Worm (Caenorhabditis elegans) whole organism, L2 larva: ENCODE results near the gene men-1.

Source experiments
- F13H6.1 ChIP-seq: sonication (generic microtip); optimal IDR thresholded peaks from 2 replicates; lab custom pipeline; 2016; ENCODE audit warnings: missing genetic modification characterization, missing compliant biosample characterization
- ceh-82 ChIP-seq: fragments of 150-350 bp; optimal IDR thresholded peaks from 2 replicates; lab custom pipeline; 2014; ENCODE audit warnings: missing biosample characterization, missing genetic modification characterization
- elt-1 ChIP-seq: fragments of 150-350 bp; optimal IDR thresholded peaks from 2 replicates; lab custom pipeline; 2014; ENCODE audit warnings: missing biosample characterization, missing genetic modification characterization
- nhr-6 ChIP-seq: fragments of 150-350 bp; optimal IDR thresholded peaks from 2 replicates; lab custom pipeline; 2014; ENCODE audit warnings: missing biosample characterization, missing genetic modification characterization
- skn-1 ChIP-seq: sonication (generic microtip); optimal IDR thresholded peaks from 2 replicates; lab custom pipeline; 2017; ENCODE audit warnings: missing biosample characterization, missing genetic modification characterization
- snpc-4 ChIP-seq: fragments of 150-350 bp; optimal IDR thresholded peaks from 2 replicates; lab custom pipeline; 2014; ENCODE audit warnings: missing biosample characterization, missing genetic modification characterization

ce11 chrII:14239924-14240323 is 6.0 kb upstream of the men-1 start:
- TF ChIP-seq nhr-6 (tag; lab: Kevin White, UChicago) = no peak
- no peak for TF ChIP-seq ceh-82 (tag; lab: Kevin White, UChicago)
- TF ChIP-seq skn-1 (tag; lab: Kevin White, UChicago) = no peak
- no peak for TF ChIP-seq snpc-4 (tag; lab: Kevin White, UChicago)
- TF ChIP-seq elt-1 (tag; lab: Kevin White, UChicago) = no peak
- TF ChIP-seq F13H6.1 = no peak
